Worm (Caenorhabditis elegans) whole organism, L2 larva: Measurements from ENCODE around the gene B0024.15.

Source experiments
- ama-1 ChIP-seq: fragments of 150-350 bp; optimal IDR thresholded peaks from 2 replicates; lab custom pipeline; 2018; ENCODE audit warnings: inconsistent platforms
- crh-2 ChIP-seq: sonication (generic microtip); optimal IDR thresholded peaks from 2 replicates; lab custom pipeline; 2017; ENCODE audit warnings: missing biosample characterization, missing genetic modification characterization
- nhr-12 ChIP-seq: fragments of 150-350 bp; optimal IDR thresholded peaks from 2 replicates; lab custom pipeline; 2014; ENCODE audit warnings: missing biosample characterization, missing genetic modification characterization
- nhr-21 ChIP-seq: fragments of 150-350 bp; optimal IDR thresholded peaks from 2 replicates; lab custom pipeline; 2014; ENCODE audit warnings: missing biosample characterization, missing genetic modification characterization
- unc-39 ChIP-seq: fragments of 150-350 bp; optimal IDR thresholded peaks from 2 replicates; lab custom pipeline; 2014; ENCODE audit warnings: missing biosample characterization, missing genetic modification characterization
- zag-1 ChIP-seq: fragments of 150-350 bp; optimal IDR thresholded peaks from 2 replicates; lab custom pipeline; 2014; ENCODE audit warnings: missing biosample characterization, missing genetic modification characterization

- TF ChIP-seq unc-39 (tag; lab: Kevin White, UChicago) (no peak), zag-1 (no peak), ama-1 (lab: Kevin White, UChicago) (no peak), nhr-21 (tag; lab: Kevin White, UChicago) (no peak), nhr-12 (no peak), crh-2 (tag; lab: Kevin White, UChicago) (no peak)
Measured at ce11 chrV:10328080-10328479, 38.2 kb downstream of the B0024.15 start.
